Worm (Caenorhabditis elegans) whole organism, L1 larva: ENCODE measurements around the gene ceh-87.

Experiments used
- C04F5.9 ChIP-seq: sonication (generic microtip); optimal IDR thresholded peaks from 2 replicates; lab custom pipeline; 2016; ENCODE audit warnings: missing genetic modification characterization, missing compliant biosample characterization
- C16A3.4 ChIP-seq: fragments of 150-350 bp; optimal IDR thresholded peaks from 2 replicates; lab custom pipeline; 2014; ENCODE audit warnings: missing biosample characterization, missing genetic modification characterization
- Y116A8C.19 ChIP-seq: sonication (generic microtip); optimal IDR thresholded peaks from 2 replicates; lab custom pipeline; 2016; ENCODE audit warnings: missing compliant biosample characterization, missing genetic modification characterization, borderline replicate concordance
- aha-1 ChIP-seq: fragments of 150-350 bp; optimal IDR thresholded peaks from 2 replicates; lab custom pipeline; 2014; ENCODE audit warnings: missing biosample characterization, missing genetic modification characterization
- aly-2 ChIP-seq: fragments of 150-350 bp; optimal IDR thresholded peaks from 2 replicates; lab custom pipeline; 2014; ENCODE audit warnings: missing biosample characterization, missing genetic modification characterization
- ama-1 ChIP-seq: fragments of 150-350 bp; optimal IDR thresholded peaks from 2 replicates; lab custom pipeline; 2014
- blmp-1 ChIP-seq: fragments of 150-350 bp; optimal IDR thresholded peaks from 2 replicates; lab custom pipeline; 2014; ENCODE audit warnings: missing biosample characterization, missing genetic modification characterization
- ceh-63 ChIP-seq: fragments of 200-800 bp; sonication (Bioruptor generic); optimal IDR thresholded peaks from 2 replicates; lab custom pipeline; 2018; ENCODE audit warnings: mild to moderate bottlenecking, missing genetic modification characterization, missing compliant biosample characterization
- dsc-1 ChIP-seq: sonication (generic microtip); optimal IDR thresholded peaks from 2 replicates; lab custom pipeline; 2016; ENCODE audit warnings: mild to moderate bottlenecking, missing genetic modification characterization, missing compliant biosample characterization
- efl-1 ChIP-seq, 4 experiments: fragments of 150-350 bp; optimal IDR thresholded peaks in 3 of 4; peaks in 1 of 4; 1 replicate in 1 of 4; 2 replicates in 3 of 4; lab custom pipeline; 2014; ENCODE audit warnings: missing biosample characterization in 2 of 4, missing genetic modification characterization in 2 of 4, missing genetic modification reagents in 2 of 4
- efl-3 ChIP-seq: fragments of 200-800 bp; sonication (Bioruptor generic); optimal IDR thresholded peaks from 2 replicates; lab custom pipeline; 2018; ENCODE audit warnings: mild to moderate bottlenecking, missing genetic modification characterization, missing compliant biosample characterization
- egl-27 ChIP-seq, 2 experiments: fragments of 150-350 bp in 1 of 2; sonication (generic microtip); optimal IDR thresholded peaks; 3 replicates each; lab custom pipeline; 2017 to 2018; ENCODE audit warnings: missing biosample characterization in 2 of 2, missing genetic modification characterization in 2 of 2, missing genetic modification reagents in 2 of 2
- elt-3 ChIP-seq, 6 experiments: fragments of 150-350 bp in 1 of 6; sonication (generic microtip); optimal IDR thresholded peaks; 2 replicates each; lab custom pipeline; 2017 to 2018; ENCODE audit warnings: missing biosample characterization in 6 of 6, missing genetic modification characterization in 6 of 6, inconsistent platforms in 1 of 6
- fkh-10 ChIP-seq: sonication (generic microtip); optimal IDR thresholded peaks from 2 replicates; lab custom pipeline; 2017; ENCODE audit warnings: missing biosample characterization, missing genetic modification reagents, missing genetic modification characterization
- fos-1 ChIP-seq: fragments of 150-350 bp; optimal IDR thresholded peaks from 2 replicates; lab custom pipeline; 2014; ENCODE audit warnings: missing biosample characterization, missing genetic modification characterization
- hlh-17 ChIP-seq: fragments of 200-800 bp; sonication (Bioruptor generic); optimal IDR thresholded peaks from 2 replicates; lab custom pipeline; 2018; ENCODE audit warnings: missing genetic modification characterization, mild to moderate bottlenecking, missing compliant biosample characterization, moderate library complexity, borderline replicate concordance
- hlh-4 ChIP-seq: sonication (generic microtip); optimal IDR thresholded peaks from 2 replicates; lab custom pipeline; 2016; ENCODE audit warnings: mild to moderate bottlenecking, missing genetic modification characterization, missing compliant biosample characterization
- hpl-2 ChIP-seq: fragments of 150-350 bp; optimal IDR thresholded peaks from 2 replicates; lab custom pipeline; 2014; ENCODE audit warnings: missing biosample characterization, missing genetic modification reagents, missing genetic modification characterization
- jun-1 ChIP-seq: fragments of 150-350 bp; optimal IDR thresholded peaks from 2 replicates; lab custom pipeline; 2014; ENCODE audit warnings: missing biosample characterization, missing genetic modification reagents, missing genetic modification characterization
- lin-14 ChIP-seq: fragments of 200-800 bp; sonication (Bioruptor generic); optimal IDR thresholded peaks from 2 replicates; lab custom pipeline; 2018; ENCODE audit warnings: mild to moderate bottlenecking, missing genetic modification characterization, moderate library complexity, missing compliant biosample characterization
- lin-15B ChIP-seq: fragments of 150-350 bp; sonication (generic microtip); optimal IDR thresholded peaks from 3 replicates; lab custom pipeline; 2014; ENCODE audit warnings: missing biosample characterization, missing genetic modification characterization
- lin-35 ChIP-seq, 2 experiments: fragments of 150-350 bp; optimal IDR thresholded peaks; 2 replicates each; lab custom pipeline; 2014; ENCODE audit warnings: missing biosample characterization in 2 of 2, missing genetic modification characterization in 2 of 2, missing genetic modification reagents in 2 of 2
- lir-3 ChIP-seq: sonication (generic microtip); optimal IDR thresholded peaks from 2 replicates; lab custom pipeline; 2016; ENCODE audit warnings: mild to moderate bottlenecking, missing genetic modification characterization, moderate library complexity, missing compliant biosample characterization; ENCODE audit not compliant: poor library complexity
- mef-2 ChIP-seq: fragments of 150-350 bp; optimal IDR thresholded peaks from 2 replicates; lab custom pipeline; 2014; ENCODE audit warnings: missing biosample characterization, missing genetic modification characterization
- nhr-19 ChIP-seq: fragments of 200-800 bp; sonication (Bioruptor generic); conservative IDR thresholded peaks from 2 replicates; pipeline ENCODE4 v1.3.6; 2022; ENCODE audit warnings: missing genetic modification characterization, missing compliant biosample characterization
- nhr-71 ChIP-seq: sonication (generic microtip); optimal IDR thresholded peaks from 2 replicates; lab custom pipeline; 2016; ENCODE audit warnings: mild to moderate bottlenecking, missing genetic modification characterization, moderate library complexity, missing compliant biosample characterization
- nhr-76 ChIP-seq: sonication (generic microtip); optimal IDR thresholded peaks from 2 replicates; lab custom pipeline; 2017; ENCODE audit warnings: missing biosample characterization, missing genetic modification characterization
- nhr-90 ChIP-seq: sonication (generic microtip); optimal IDR thresholded peaks from 2 replicates; lab custom pipeline; 2016; ENCODE audit warnings: mild to moderate bottlenecking, missing genetic modification characterization, missing compliant biosample characterization; ENCODE audit not compliant: poor library complexity
- pag-3 ChIP-seq: sonication (generic microtip); optimal IDR thresholded peaks from 2 replicates; lab custom pipeline; 2017; ENCODE audit warnings: missing genetic modification characterization, mild to moderate bottlenecking, missing compliant biosample characterization, antibody characterized with exemption, borderline replicate concordance; ENCODE audit not compliant: insufficient read depth
- pax-3 ChIP-seq: fragments of 200-800 bp; sonication (Bioruptor generic); optimal IDR thresholded peaks from 2 replicates; lab custom pipeline; 2018; ENCODE audit warnings: mild to moderate bottlenecking, missing genetic modification characterization, moderate library complexity, missing compliant biosample characterization
- rnt-1 ChIP-seq: sonication (generic microtip); optimal IDR thresholded peaks from 2 replicates; lab custom pipeline; 2016; ENCODE audit warnings: mild to moderate bottlenecking, missing genetic modification characterization, moderate library complexity, missing compliant biosample characterization
- snu-23 ChIP-seq: sonication (generic microtip); optimal IDR thresholded peaks from 2 replicates; lab custom pipeline; 2016; ENCODE audit warnings: missing genetic modification characterization, missing compliant biosample characterization
- sptf-1 ChIP-seq: fragments of 150-350 bp; optimal IDR thresholded peaks from 2 replicates; lab custom pipeline; 2014; ENCODE audit warnings: missing biosample characterization, missing genetic modification characterization
- sup-37 ChIP-seq: fragments of 200-800 bp; sonication (Bioruptor generic); optimal IDR thresholded peaks from 2 replicates; lab custom pipeline; 2018; ENCODE audit warnings: mild to moderate bottlenecking, missing genetic modification characterization, missing compliant biosample characterization
- swsn-7 ChIP-seq: sonication (generic microtip); optimal IDR thresholded peaks from 2 replicates; lab custom pipeline; 2016; ENCODE audit warnings: missing genetic modification characterization, missing compliant biosample characterization
- vab-15 ChIP-seq: sonication (generic microtip); optimal IDR thresholded peaks from 2 replicates; lab custom pipeline; 2017; ENCODE audit warnings: missing genotype, mild to moderate bottlenecking, missing genetic modification characterization, missing compliant biosample characterization
- xbp-1 ChIP-seq: sonication (generic microtip); optimal IDR thresholded peaks from 2 replicates; lab custom pipeline; 2016; ENCODE audit warnings: missing genetic modification characterization, missing compliant biosample characterization
- ztf-4 ChIP-seq: fragments of 150-350 bp; optimal IDR thresholded peaks from 2 replicates; lab custom pipeline; 2014; ENCODE audit warnings: missing biosample characterization, missing genetic modification characterization

The ceh-87 gene

DNA sequence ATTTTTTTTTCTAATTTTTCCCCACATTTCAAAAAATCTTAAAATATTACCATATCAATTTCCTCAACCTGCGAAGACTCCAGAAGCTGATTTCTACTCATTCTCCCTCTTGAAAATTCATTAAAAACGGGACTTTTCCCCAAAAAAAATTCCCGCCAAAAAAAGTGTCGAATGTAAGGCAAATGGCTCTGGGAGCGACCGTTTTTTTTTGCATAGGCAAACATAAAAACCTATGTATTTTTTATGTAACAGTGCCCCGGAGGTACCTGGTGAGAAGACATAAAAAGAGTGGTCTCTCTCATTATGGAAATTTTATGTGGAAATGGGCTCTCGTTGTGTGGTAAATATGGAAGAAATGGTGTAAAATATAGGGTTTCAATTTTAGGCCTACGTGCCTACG, at the start of gene ceh-87:
ceh-87 (minus strand) TSS at position 101 of the 400 bp plus-strand sequence.
- TF ChIP-seq jun-1 (tag; lab: Kevin White, UChicago): no peak
- TF ChIP-seq egl-27 (tag; optimal IDR thresholded peaks at IDR 0.05; lab: Kevin White, UChicago): no peak
- no peak for TF ChIP-seq efl-1 (optimal IDR thresholded peaks at IDR 0.05; lab: Kevin White, UChicago)
- TF ChIP-seq efl-1 (GFP tag; optimal IDR thresholded peaks at IDR 0.05 in 1 of 2; lab: Kevin White, UChicago): no peak
- TF ChIP-seq lin-15B (tag; lab: Kevin White, UChicago): no peak
- no peak for TF ChIP-seq sup-37 (GFP tag; lab: Kevin White, UChicago)
- TF ChIP-seq nhr-90: no peak
- no peak for TF ChIP-seq vab-15 (tag; lab: Kevin White, UChicago)
- TF ChIP-seq snu-23 (GFP tag; lab: Kevin White, UChicago): no peak
- no peak for TF ChIP-seq xbp-1 (tag; lab: Kevin White, UChicago)
- no peak for TF ChIP-seq C04F5.9 (tag; lab: Kevin White, UChicago)
- no peak for TF ChIP-seq nhr-19 (GFP tag; lab: Robert Waterston, UW)

DNA sequence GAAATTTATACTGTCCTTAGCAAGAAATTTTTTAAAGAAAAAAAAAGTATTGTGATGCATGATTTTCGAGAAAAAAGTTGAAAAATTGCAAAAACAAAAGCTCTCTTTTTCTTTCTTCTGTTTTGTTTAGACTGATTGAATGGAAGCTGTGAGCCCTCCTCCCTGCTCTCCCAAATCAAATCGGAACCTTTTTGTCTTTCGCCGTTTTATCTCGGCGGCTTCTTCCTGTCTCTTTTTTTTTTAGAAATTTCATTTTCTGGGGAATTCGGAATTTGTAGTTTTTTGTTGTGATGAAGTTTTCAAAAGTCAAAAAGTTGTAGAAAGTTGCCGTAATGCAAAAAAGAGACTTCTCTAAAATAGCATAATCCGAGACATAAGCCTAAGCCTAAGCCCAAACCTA, 46.5 kb upstream of the ceh-87 start:
- TF ChIP-seq fkh-10 (GFP tag; lab: Kevin White, UChicago) (peak; percentile 63), Y116A8C.19 (tag; lab: Kevin White, UChicago) (no peak), lin-14 (GFP tag; lab: Kevin White, UChicago) (peak; percentile 34), C16A3.4 (tag; lab: Kevin White, UChicago) (no peak)

DNA sequence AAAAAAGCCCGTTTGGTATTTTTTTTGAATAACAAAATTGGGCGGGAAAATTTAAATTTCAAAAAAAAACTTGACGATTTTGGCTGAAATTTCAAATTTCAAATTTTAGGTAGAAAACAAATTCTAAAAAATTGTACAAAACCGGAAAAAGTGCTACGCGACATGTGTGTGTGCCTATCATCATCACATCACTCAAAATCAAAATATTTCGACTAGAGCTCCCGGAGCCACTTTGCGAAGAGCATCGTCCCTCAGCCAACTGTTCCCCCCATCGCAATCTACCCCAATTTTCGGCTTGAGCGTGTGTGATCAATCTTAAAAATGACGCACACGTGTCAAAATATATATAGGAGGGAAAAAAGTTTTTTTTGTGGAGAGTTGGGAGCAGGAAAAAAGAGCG, 42.7 kb upstream of the ceh-87 start:
- TF ChIP-seq ceh-63 (GFP tag; lab: Kevin White, UChicago) (no peak), dsc-1 (tag; lab: Kevin White, UChicago) (no peak), nhr-71 (tag; lab: Kevin White, UChicago) (peak; percentile 0), pag-3 (tag; lab: Kevin White, UChicago) (no peak), aha-1 (tag; lab: Kevin White, UChicago) (no peak), ama-1 (lab: Kevin White, UChicago) (no peak), lin-35 (GFP tag; optimal IDR thresholded peaks at IDR 0.05; lab: Kevin White, UChicago) (no peak), rnt-1 (peak; percentile 43), pax-3 (tag; lab: Kevin White, UChicago) (no peak), lin-14 (GFP tag; lab: Kevin White, UChicago) (peak; percentile 33), hlh-4 (tag; lab: Kevin White, UChicago) (no peak), hpl-2 (GFP tag; lab: Kevin White, UChicago) (no peak)

DNA sequence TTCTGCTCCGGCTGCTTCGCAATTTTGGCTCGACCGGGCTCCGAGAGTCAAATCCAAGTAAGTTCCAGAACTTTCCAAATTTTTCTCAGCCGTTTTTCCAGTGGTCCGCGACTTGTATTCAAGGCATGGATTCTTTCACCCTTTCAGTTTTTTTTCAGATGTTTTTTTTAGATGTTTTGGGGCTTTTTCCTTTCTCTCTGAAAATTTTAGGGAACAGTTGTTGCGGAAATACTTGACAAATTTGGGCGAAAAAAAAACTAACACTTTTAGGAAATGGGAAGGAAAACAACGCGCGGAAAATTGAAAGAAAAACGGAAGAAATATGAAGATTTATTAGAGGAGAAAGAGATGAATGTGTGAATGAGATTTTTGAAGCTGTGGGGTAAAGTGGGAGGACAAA, 41.5 kb upstream of the ceh-87 start, which contains the start of the genes T05A8.11 and nep-2:
T05A8.11 (minus strand) TSS at position 101 of the 400 bp plus-strand sequence.
nep-2 (minus strand) TSS at position 192 of the 400 bp plus-strand sequence.
- TF ChIP-seq mef-2: no peak
- no peak for TF ChIP-seq nhr-76 (tag; lab: Kevin White, UChicago)
- TF ChIP-seq ztf-4 (tag; lab: Kevin White, UChicago): no peak
- TF ChIP-seq pag-3 (tag; lab: Kevin White, UChicago): no peak
- TF ChIP-seq elt-3 (tag; optimal IDR thresholded peaks at IDR 0.05; lab: Kevin White, UChicago): no peak
- no peak for TF ChIP-seq aly-2 (tag; lab: Kevin White, UChicago)
- no peak for TF ChIP-seq fos-1
- TF ChIP-seq dsc-1 (tag; lab: Kevin White, UChicago): no peak
- TF ChIP-seq hlh-17 (GFP tag; lab: Kevin White, UChicago): no peak
- TF ChIP-seq rnt-1: no peak
- TF ChIP-seq blmp-1 (tag; lab: Kevin White, UChicago): no peak
- no peak for TF ChIP-seq efl-3 (GFP tag; lab: Kevin White, UChicago)
- no peak for TF ChIP-seq sptf-1 (tag; lab: Kevin White, UChicago)
- TF ChIP-seq ceh-63 (GFP tag; lab: Kevin White, UChicago): no peak
- TF ChIP-seq egl-27 (tag; optimal IDR thresholded peaks at IDR 0.05; lab: Kevin White, UChicago): no peak
- TF ChIP-seq nhr-19 (GFP tag; lab: Robert Waterston, UW): no peak
- no peak for TF ChIP-seq swsn-7 (tag; lab: Kevin White, UChicago)
- no peak for TF ChIP-seq nhr-71 (tag; lab: Kevin White, UChicago)
- no peak for TF ChIP-seq lir-3
